Fruit fly (Drosophila melanogaster): ENCODE results near the gene CG4829.
A peak's percentile ranks its signal among the peaks of the same experiment; 100 is the strongest.

Gene CG4829

DNA sequence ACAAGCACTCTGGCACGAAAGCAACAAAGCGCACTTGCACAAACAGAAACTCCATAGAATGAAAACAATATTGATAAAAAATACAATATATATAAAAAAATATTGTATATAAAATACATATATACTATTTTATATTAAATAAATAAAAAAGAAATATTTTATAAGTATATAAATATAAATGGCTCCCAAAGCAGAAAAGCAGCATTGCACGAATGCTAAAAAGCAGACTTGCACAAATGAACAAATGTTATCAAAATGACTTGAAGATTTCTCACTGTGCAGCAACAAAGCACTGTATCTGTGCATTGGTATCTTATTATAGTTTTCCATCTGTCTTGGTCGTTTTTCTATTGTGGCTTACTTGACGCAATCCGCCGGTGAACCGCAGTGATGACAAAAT lies 42.7 kb upstream of the CG4829 start:
- no peak for TF ChIP-seq zf30C (GFP tag; optimal IDR thresholded peaks at IDR 0.05)
- TF ChIP-seq NC2β (GFP tag; optimal IDR thresholded peaks at IDR 0.05) = no peak
- TF ChIP-seq CG11504 (tag; optimal IDR thresholded peaks at IDR 0.05) = peak; percentile 69
- TF ChIP-seq Med (GFP tag) = peak; percentile 32
- TF ChIP-seq CG13296 (GFP tag; optimal IDR thresholded peaks at IDR 0.05) = peak; percentile 18
- TF ChIP-seq CG17829 (tag; optimal IDR thresholded peaks at IDR 0.05) = peak; percentile 37
- TF ChIP-seq bsh (GFP tag; optimal IDR thresholded peaks at IDR 0.05) = peak in 1 of 2 experiments; percentile 42
- TF ChIP-seq CG18011 (GFP tag; optimal IDR thresholded peaks at IDR 0.05) = no peak
- no peak for TF ChIP-seq Doc2 (GFP tag; IDR thresholded peaks at IDR 0.05)
- no peak for TF ChIP-seq gfzf (GFP tag; optimal IDR thresholded peaks at IDR 0.05)
- TF ChIP-seq CG18262 (tag; optimal IDR thresholded peaks at IDR 0.05) = peak; percentile 51
- TF ChIP-seq CG2678 (tag; optimal IDR thresholded peaks at IDR 0.05) = peak; percentile 52
- TF ChIP-seq CG11723 (GFP tag; optimal IDR thresholded peaks at IDR 0.05) = no peak
- no peak for TF ChIP-seq HmgZ (tag; optimal IDR thresholded peaks at IDR 0.05)
- TF ChIP-seq Dfd (GFP tag; optimal IDR thresholded peaks at IDR 0.05) = no peak
- no peak for TF ChIP-seq CG12071 (GFP tag; optimal IDR thresholded peaks at IDR 0.05)
- no peak for TF ChIP-seq CTCF (GFP tag; optimal IDR thresholded peaks at IDR 0.05)
- no peak for TF ChIP-seq fru (optimal IDR thresholded peaks at IDR 0.05)
- peak; percentile 9 for TF ChIP-seq CoRest (tag; optimal IDR thresholded peaks at IDR 0.05)
- no peak for TF ChIP-seq CG12219 (GFP tag; optimal IDR thresholded peaks at IDR 0.05)
- TF ChIP-seq CG6254 (GFP tag; optimal IDR thresholded peaks at IDR 0.05) = peak; percentile 10
- peak; percentile 5 for TF ChIP-seq CG4424 (GFP tag; optimal IDR thresholded peaks at IDR 0.05)
- 0 out of 2 replicates have a peak, but pooled peaks have one; percentile 11 for TF ChIP-seq vvl (GFP tag; IDR thresholded peaks at IDR 0.05)
- peak; percentile 41 for TF ChIP-seq D19A (tag; optimal IDR thresholded peaks at IDR 0.05)
- peak; percentile 15 for TF ChIP-seq HHEX (GFP tag; optimal IDR thresholded peaks at IDR 0.05)
- TF ChIP-seq CG4617 (GFP tag; optimal IDR thresholded peaks at IDR 0.05; ENCODE audit: borderline replicate concordance) = no peak
- no peak for TF ChIP-seq CG15514 (GFP tag; optimal IDR thresholded peaks at IDR 0.05)
- peak; percentile 10 for TF ChIP-seq CG8388 (GFP tag; optimal IDR thresholded peaks at IDR 0.05)
- no peak for TF ChIP-seq Pdp1 (GFP tag; optimal IDR thresholded peaks at IDR 0.05)
- TF ChIP-seq Sox102F (GFP tag; optimal IDR thresholded peaks at IDR 0.05) = peak; percentile 24
- no peak for TF ChIP-seq peb (GFP tag; IDR thresholded peaks at IDR 0.05)
- TF ChIP-seq chinmo (GFP tag; IDR thresholded peaks at IDR 0.05; ENCODE audit: partially characterized antibody) = no peak
- TF ChIP-seq Sox100B (GFP tag; optimal IDR thresholded peaks at IDR 0.05) = peak; percentile 38
- TF ChIP-seq pho (GFP tag; optimal IDR thresholded peaks at IDR 0.05) = no peak
- TF ChIP-seq CG2712 (tag; optimal IDR thresholded peaks at IDR 0.05) = peak; percentile 49
- TF ChIP-seq CG17361 (GFP tag; IDR thresholded peaks at IDR 0.05) = 0 out of 3 replicates have a peak, but pooled peaks have one; percentile 22
- TF ChIP-seq CG15269 (tag; optimal IDR thresholded peaks at IDR 0.05) = peak; percentile 27
- peak; percentile 28 for TF ChIP-seq unpg (GFP tag; optimal IDR thresholded peaks at IDR 0.05)
- TF ChIP-seq CG6689 (GFP tag; IDR thresholded peaks at IDR 0.05) = no peak
- TF ChIP-seq Oli (tag; optimal IDR thresholded peaks at IDR 0.05) = peak; percentile 37
- TF ChIP-seq PHDP (tag; optimal IDR thresholded peaks at IDR 0.05) = peak; percentile 22
- no peak for TF ChIP-seq Six4 (GFP tag; optimal IDR thresholded peaks at IDR 0.05)
- no peak for TF ChIP-seq jumu (GFP tag; optimal IDR thresholded peaks at IDR 0.05)
- TF ChIP-seq grau (tag; optimal IDR thresholded peaks at IDR 0.05) = peak; percentile 33
- TF ChIP-seq CG17359 (tag; optimal IDR thresholded peaks at IDR 0.05) = peak; percentile 12
- TF ChIP-seq p53 (GFP tag; optimal IDR thresholded peaks at IDR 0.05) = no peak
- TF ChIP-seq Hr51 (GFP tag; optimal IDR thresholded peaks at IDR 0.05) = peak in 1 of 2 experiments; percentile 27
- TF ChIP-seq HmgD (GFP tag; optimal IDR thresholded peaks at IDR 0.05) = no peak
- TF ChIP-seq CG14860 (GFP tag; IDR thresholded peaks at IDR 0.05; ENCODE audit: partially characterized antibody) = no peak
- no peak for TF ChIP-seq trh (GFP tag; optimal IDR thresholded peaks at IDR 0.05)

All from whole organism, embryonic.